Fruit fly (Drosophila melanogaster) whole organism: ENCODE results near the gene CG14441.
A peak's percentile ranks its signal among the peaks of the same experiment; 100 is the strongest.

Experiments used
- CG8478 ChIP-seq: fragments of >200 bp; optimal IDR thresholded peaks from 2 replicates; lab custom pipeline; 2018; ENCODE audit warnings: inconsistent platforms
- Dll ChIP-seq: fragments of >200 bp; optimal IDR thresholded peaks from 2 replicates; lab custom pipeline; 2017
- EcR ChIP-seq, 2 experiments: fragments of >200 bp; optimal IDR thresholded peaks; 2 replicates each; lab custom pipeline; 2017; ENCODE audit warnings: missing biosample characterization in 2 of 2, missing genetic modification characterization in 2 of 2, missing genetic modification reagents in 2 of 2
- pan ChIP-seq: fragments of >200 bp; optimal IDR thresholded peaks from 2 replicates; lab custom pipeline; 2017
- psq ChIP-seq: fragments of >200 bp; optimal IDR thresholded peaks from 2 replicates; lab custom pipeline; 2017
- usp ChIP-seq: fragments of >200 bp; optimal IDR thresholded peaks from 2 replicates; lab custom pipeline; 2017; ENCODE audit warnings: missing biosample characterization, missing genetic modification characterization, mixed read lengths

dm6 chrX:6706570-6707306 lies 7.4 kb downstream of the CG14441 start:
- no peak for TF ChIP-seq usp (GFP tag; lab: Kevin White, UChicago)
- TF ChIP-seq CG8478 (lab: Kevin White, UChicago) = no peak
- TF ChIP-seq Dll (lab: Kevin White, UChicago) = no peak
- no peak for TF ChIP-seq psq (lab: Kevin White, UChicago)
- no peak for TF ChIP-seq pan (lab: Kevin White, UChicago)
- peak in 1 of 2 experiments; percentile 59 for TF ChIP-seq EcR (GFP tag; optimal IDR thresholded peaks at IDR 0.05; lab: Kevin White, UChicago)
